Fruit fly (Drosophila melanogaster) whole organism, embryonic: ENCODE measurements around the gene betaGlu.

Experiments used
- Asciz ChIP-seq: fragments of 200-800 bp; sonication (Bioruptor generic); optimal IDR thresholded peaks from 2 replicates; lab custom pipeline; 2017; ENCODE audit warnings: missing biosample characterization, mild to moderate bottlenecking, missing genetic modification characterization, missing genetic modification reagents
- Bdp1 ChIP-seq: fragments of 200-800 bp; sonication (Bioruptor generic); optimal IDR thresholded peaks from 3 replicates; lab custom pipeline; 2016; ENCODE audit warnings: missing biosample characterization, missing genetic modification characterization
- Blimp-1 ChIP-seq: fragments of 200-800 bp; sonication (Bioruptor generic); optimal IDR thresholded peaks from 3 replicates; lab custom pipeline; 2018; ENCODE audit warnings: missing biosample characterization, missing genetic modification characterization, mild to moderate bottlenecking, moderate library complexity, missing genetic modification reagents
- C15 ChIP-seq: fragments of 200-800 bp; sonication (Bioruptor generic); IDR thresholded peaks from 3 replicates; pipeline ENCODE4 v1.3.6; 2022; ENCODE audit warnings: missing biosample characterization, missing genetic modification characterization
- CG10147 ChIP-seq: fragments of 200-800 bp; sonication (Bioruptor generic); optimal IDR thresholded peaks from 2 replicates; lab custom pipeline; 2019; ENCODE audit warnings: missing biosample characterization, mild to moderate bottlenecking, missing genetic modification characterization, moderate library complexity
- CG10654 ChIP-seq: fragments of 200-800 bp; sonication (Bioruptor generic); optimal IDR thresholded peaks from 2 replicates; lab custom pipeline; 2016; ENCODE audit warnings: missing biosample characterization, missing genetic modification characterization
- CG11504 ChIP-seq: fragments of 200-800 bp; sonication (Bioruptor generic); optimal IDR thresholded peaks from 3 replicates; lab custom pipeline; 2019; ENCODE audit warnings: missing biosample characterization, mild to moderate bottlenecking, missing genetic modification characterization, moderate library complexity
- CG12104 ChIP-seq: fragments of 200-800 bp; sonication (Bioruptor generic); optimal IDR thresholded peaks from 3 replicates; lab custom pipeline; 2016; ENCODE audit warnings: missing biosample characterization, missing genetic modification characterization
- CG12299 ChIP-seq: fragments of 200-800 bp; sonication (Bioruptor generic); optimal IDR thresholded peaks from 2 replicates; lab custom pipeline; 2018; ENCODE audit warnings: missing biosample characterization, mild to moderate bottlenecking, missing genetic modification characterization
- CG13424 ChIP-seq: fragments of 200-800 bp; sonication (Bioruptor generic); optimal IDR thresholded peaks from 2 replicates; lab custom pipeline; 2019; ENCODE audit warnings: missing biosample characterization, mild to moderate bottlenecking, missing genetic modification characterization, moderate library complexity
- CG14667 ChIP-seq: fragments of 200-800 bp; sonication (Bioruptor generic); IDR thresholded peaks from 2 replicates; pipeline ENCODE4 v1.3.6; 2022; ENCODE audit warnings: missing biosample characterization, missing genetic modification characterization
- CG16815 ChIP-seq: fragments of 200-800 bp; sonication (Bioruptor generic); optimal IDR thresholded peaks from 3 replicates; lab custom pipeline; 2017; ENCODE audit warnings: missing biosample characterization, mild to moderate bottlenecking, missing genetic modification characterization
- CG17328 ChIP-seq: fragments of 200-800 bp; sonication (Bioruptor generic); IDR thresholded peaks from 2 replicates; pipeline ENCODE4 v1.3.6; 2022; ENCODE audit warnings: missing biosample characterization, missing genetic modification characterization
- CG17361 ChIP-seq: fragments of 200-800 bp; sonication (Bioruptor generic); IDR thresholded peaks from 3 replicates; pipeline ENCODE4 v1.3.6; 2022; ENCODE audit warnings: missing biosample characterization, missing genetic modification characterization
- CG2120 ChIP-seq: fragments of 200-800 bp; sonication (Bioruptor generic); optimal IDR thresholded peaks from 3 replicates; lab custom pipeline; 2016; ENCODE audit warnings: missing biosample characterization, missing genetic modification characterization
- CG2678 ChIP-seq: fragments of 200-800 bp; sonication (Bioruptor generic); optimal IDR thresholded peaks from 3 replicates; lab custom pipeline; 2019; ENCODE audit warnings: missing biosample characterization, mild to moderate bottlenecking, missing genetic modification characterization, moderate library complexity
- CG2889 ChIP-seq: fragments of 200-800 bp; sonication (Bioruptor generic); IDR thresholded peaks from 3 replicates; pipeline ENCODE4 v1.3.6; 2022; ENCODE audit warnings: missing biosample characterization, missing genetic modification characterization
- CG31388 ChIP-seq: fragments of 200-800 bp; sonication (Bioruptor generic); optimal IDR thresholded peaks from 2 replicates; lab custom pipeline; 2016; ENCODE audit warnings: missing biosample characterization, missing genetic modification characterization
- CG3281 ChIP-seq: fragments of 200-800 bp; sonication (Bioruptor generic); optimal IDR thresholded peaks from 3 replicates; lab custom pipeline; 2017; ENCODE audit warnings: missing biosample characterization, mild to moderate bottlenecking, missing genetic modification characterization
- CG3726 ChIP-seq: fragments of 200-800 bp; sonication (Bioruptor generic); IDR thresholded peaks from 3 replicates; pipeline ENCODE4, ENCODE4 v1.3.6; 2022; ENCODE audit warnings: missing biosample characterization, missing genetic modification characterization
- CG6272 ChIP-seq: fragments of 200-800 bp; sonication (Bioruptor generic); IDR thresholded peaks from 2 replicates; pipeline ENCODE4 v1.3.6; 2022; ENCODE audit warnings: missing biosample characterization, missing genetic modification characterization
- CG8359 ChIP-seq: fragments of 200-800 bp; sonication (Bioruptor generic); optimal IDR thresholded peaks from 2 replicates; lab custom pipeline; 2017; ENCODE audit warnings: missing biosample characterization, mild to moderate bottlenecking, missing genetic modification characterization, borderline replicate concordance
- CG8478 ChIP-seq: fragments of >200 bp; optimal IDR thresholded peaks from 2 replicates; lab custom pipeline; 2018
- CG9727 ChIP-seq: fragments of 200-800 bp; sonication (Bioruptor generic); optimal IDR thresholded peaks from 3 replicates; lab custom pipeline; 2017; ENCODE audit warnings: missing biosample characterization, mild to moderate bottlenecking, missing genetic modification characterization
- CG9817 ChIP-seq: fragments of 200-800 bp; sonication (Bioruptor generic); optimal IDR thresholded peaks from 2 replicates; lab custom pipeline; 2018; ENCODE audit warnings: missing biosample characterization, mild to moderate bottlenecking, missing genetic modification characterization, moderate library complexity
- CTCF ChIP-seq: fragments of 200-800 bp; sonication (Bioruptor generic); optimal IDR thresholded peaks from 2 replicates; lab custom pipeline; 2017; ENCODE audit warnings: missing biosample characterization, mild to moderate bottlenecking, missing genetic modification characterization, moderate library complexity
- Doc2 ChIP-seq: fragments of 200-800 bp; sonication (Bioruptor generic); IDR thresholded peaks from 2 replicates; pipeline ENCODE4 v1.3.6; 2022; ENCODE audit warnings: missing biosample characterization, missing genetic modification characterization
- Hr39 ChIP-seq: fragments of >200 bp; optimal IDR thresholded peaks from 2 replicates; lab custom pipeline; 2017
- Hr51 ChIP-seq, 2 experiments: fragments of 200-800 bp; sonication (Bioruptor generic); optimal IDR thresholded peaks; 2 replicates in 1 of 2; 3 replicates in 1 of 2; lab custom pipeline; 2016 to 2018; ENCODE audit warnings: missing biosample characterization in 2 of 2, missing genetic modification characterization in 2 of 2, mild to moderate bottlenecking in 1 of 2, moderate library complexity in 1 of 2
- Max ChIP-seq: fragments of 200-800 bp; sonication (Bioruptor generic); optimal IDR thresholded peaks from 2 replicates; lab custom pipeline; 2016; ENCODE audit warnings: missing biosample characterization, mild to moderate bottlenecking, missing genetic modification characterization
- Med ChIP-seq: fragments of 200-800 bp; sonication (Bioruptor generic); peaks from one replicate; lab custom pipeline; 2016; ENCODE audit warnings: missing biosample characterization, missing genetic modification characterization, mild to moderate bottlenecking, inconsistent platforms, moderate library complexity
- Mes4 ChIP-seq: fragments of 200-800 bp; sonication (Bioruptor generic); optimal IDR thresholded peaks from 2 replicates; lab custom pipeline; 2016; ENCODE audit warnings: missing biosample characterization, missing genetic modification characterization
- Sin3A ChIP-seq: fragments of >200 bp; optimal IDR thresholded peaks from 2 replicates; lab custom pipeline; 2018
- Tbp ChIP-seq: fragments of >200 bp; optimal IDR thresholded peaks from 2 replicates; lab custom pipeline; 2018; ENCODE audit warnings: missing biosample characterization, missing genetic modification characterization
- abd-A ChIP-seq: fragments of 200-800 bp; sonication (Bioruptor generic); optimal IDR thresholded peaks from 3 replicates; lab custom pipeline; 2019; ENCODE audit warnings: missing biosample characterization, mild to moderate bottlenecking, missing genetic modification characterization, moderate library complexity
- bcd ChIP-seq: fragments of 200-800 bp; sonication (Bioruptor generic); optimal IDR thresholded peaks from 2 replicates; lab custom pipeline; 2017; ENCODE audit warnings: missing biosample characterization, mild to moderate bottlenecking, missing genetic modification characterization
- chm ChIP-seq: fragments of 200-800 bp; sonication (Bioruptor generic); IDR thresholded peaks from 2 replicates; pipeline ENCODE4 v1.3.6; 2022; ENCODE audit warnings: missing biosample characterization, missing genetic modification characterization
- dimm ChIP-seq: fragments of 200-800 bp; sonication (Bioruptor generic); IDR thresholded peaks from 2 replicates; pipeline ENCODE4 v1.3.6; 2022; ENCODE audit warnings: missing biosample characterization, missing genetic modification characterization
- disco-r ChIP-seq: fragments of 200-800 bp; sonication (Bioruptor generic); optimal IDR thresholded peaks from 2 replicates; lab custom pipeline; 2016; ENCODE audit warnings: missing biosample characterization, missing genetic modification characterization
- eyg ChIP-seq: fragments of 200-800 bp; sonication (Bioruptor generic); optimal IDR thresholded peaks from 3 replicates; lab custom pipeline; 2016; ENCODE audit warnings: missing biosample characterization, missing genetic modification characterization
- grn ChIP-seq: fragments of 200-800 bp; sonication (Bioruptor generic); optimal IDR thresholded peaks from 3 replicates; lab custom pipeline; 2017; ENCODE audit warnings: missing biosample characterization, missing genetic modification characterization
- kay ChIP-seq: fragments of 200-800 bp; sonication (Bioruptor generic); optimal IDR thresholded peaks from 2 replicates; lab custom pipeline; 2016; ENCODE audit warnings: missing biosample characterization, missing genetic modification characterization
- ken ChIP-seq: fragments of 200-800 bp; sonication (Bioruptor generic); IDR thresholded peaks from 3 replicates; pipeline ENCODE4 v1.3.6; 2022; ENCODE audit warnings: missing biosample characterization, missing genetic modification characterization
- klu ChIP-seq: fragments of 200-800 bp; sonication (Bioruptor generic); IDR thresholded peaks from 2 replicates; pipeline ENCODE4 v1.3.6; 2022; ENCODE audit warnings: missing biosample characterization, missing genetic modification characterization
- p53 ChIP-seq: fragments of 200-800 bp; sonication (Bioruptor generic); optimal IDR thresholded peaks from 2 replicates; lab custom pipeline; 2016; ENCODE audit warnings: missing biosample characterization, missing genetic modification characterization
- slp2 ChIP-seq: fragments of 200-800 bp; sonication (Bioruptor generic); optimal IDR thresholded peaks from 2 replicates; lab custom pipeline; 2016; ENCODE audit warnings: missing biosample characterization, missing genetic modification characterization
- tgo ChIP-seq: fragments of 200-800 bp; sonication (Bioruptor generic); IDR thresholded peaks from 3 replicates; pipeline ENCODE4 v1.3.6; 2022; ENCODE audit warnings: missing biosample characterization, missing genetic modification characterization
- toy ChIP-seq: fragments of 200-800 bp; sonication (Bioruptor generic); IDR thresholded peaks from 2 replicates; pipeline ENCODE4 v1.3.6; 2022; ENCODE audit warnings: missing biosample characterization, missing genetic modification characterization
- trh ChIP-seq: fragments of 200-800 bp; sonication (Bioruptor generic); optimal IDR thresholded peaks from 2 replicates; lab custom pipeline; 2016; ENCODE audit warnings: missing biosample characterization, missing genetic modification characterization
- tx ChIP-seq: fragments of 200-800 bp; sonication (Bioruptor generic); optimal IDR thresholded peaks from 2 replicates; lab custom pipeline; 2016; ENCODE audit warnings: missing biosample characterization, missing genetic modification characterization
- vnd ChIP-seq: fragments of 200-800 bp; sonication (Bioruptor generic); IDR thresholded peaks from 3 replicates; pipeline ENCODE4 v1.3.6; 2022; ENCODE audit warnings: missing biosample characterization, missing genetic modification characterization; ENCODE audit not compliant: partially characterized antibody
- zfh2 ChIP-seq: fragments of 200-800 bp; sonication (Bioruptor generic); optimal IDR thresholded peaks from 2 replicates; lab custom pipeline; 2016; ENCODE audit warnings: missing biosample characterization, missing genetic modification characterization

Gene betaGlu

DNA sequence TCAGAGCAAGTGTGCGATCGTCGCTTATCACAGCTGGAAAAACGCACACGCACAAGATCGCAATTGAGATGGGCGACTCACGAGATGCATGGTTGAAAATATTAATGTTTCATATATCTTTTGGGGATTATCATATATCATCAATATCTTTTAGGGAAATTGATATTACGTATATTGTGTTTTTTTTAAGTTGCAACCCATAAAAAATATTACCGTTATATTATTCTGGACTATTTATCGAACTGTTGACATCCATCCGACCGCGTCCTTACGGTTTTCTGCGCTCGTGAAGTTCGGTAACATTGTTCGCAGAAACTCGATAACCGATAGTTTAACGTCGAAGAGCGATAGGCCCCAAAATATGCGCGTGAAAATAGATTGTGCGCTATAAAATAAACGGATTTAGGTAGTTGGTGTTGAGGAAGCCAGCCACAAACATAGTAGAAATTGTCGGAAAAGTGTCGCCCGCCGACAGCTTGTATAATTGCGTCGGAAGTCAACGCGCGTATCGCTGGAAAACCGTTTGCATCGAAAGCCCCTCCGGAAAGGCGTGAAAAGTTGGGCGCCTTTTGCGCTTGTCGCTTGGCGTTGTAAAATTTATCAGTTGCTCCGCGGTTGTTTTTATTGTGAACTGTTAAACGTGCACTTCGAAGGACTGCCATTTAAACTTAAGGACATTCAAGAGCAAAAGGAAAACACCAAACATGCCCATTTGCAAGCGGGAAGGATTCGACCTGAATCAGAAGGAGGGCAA, 22.2 kb upstream of the betaGlu start, which contains the start of the genes Mccc1 and Acf (continued):
- TF ChIP-seq CG2678 (tag; lab: Kevin White, UChicago) (no peak), abd-A (tag; lab: Kevin White, UChicago) (no peak), trh (no peak), CG8359 (GFP tag; lab: Kevin White, UChicago) (no peak), CG12299 (tag; lab: Kevin White, UChicago) (no peak), CG11504 (tag; lab: Kevin White, UChicago) (no peak), grn (GFP tag; lab: Kevin White, UChicago) (no peak), ken (GFP tag; lab: Robert Waterston, UW) (peak; percentile 20; the same call in 1 of the 3 replicates), Mes4 (GFP tag; lab: Kevin White, UChicago) (peak; percentile 2), Sin3A (lab: Kevin White, UChicago) (peak; percentile 61), zfh2 (GFP tag; lab: Kevin White, UChicago) (peak; percentile 61), CG17361 (GFP tag; lab: Robert Waterston, UW) (peak; percentile 91; the same call in 2 of the 3 replicates), CG13424 (tag; lab: Kevin White, UChicago) (no peak), Blimp-1 (GFP tag; lab: Kevin White, UChicago) (no peak), tx (GFP tag; lab: Kevin White, UChicago) (no peak), tgo (GFP tag; lab: Robert Waterston, UW) (peak; percentile 46; the same call in 1 of the 3 replicates), eyg (GFP tag; lab: Kevin White, UChicago) (no peak), Tbp (GFP tag; lab: Kevin White, UChicago) (no peak), C15 (no peak), CG31388 (GFP tag; lab: Kevin White, UChicago) (no peak), Bdp1 (GFP tag; lab: Kevin White, UChicago) (no peak), Doc2 (no peak), disco-r (GFP tag; lab: Kevin White, UChicago) (no peak), CG8478 (lab: Kevin White, UChicago) (no peak), CG17328 (GFP tag; lab: Robert Waterston, UW) (0 out of 2 replicates have a peak, but pooled peaks have one; percentile 13), dimm (no peak), CG10654 (GFP tag; lab: Kevin White, UChicago) (no peak), Max (GFP tag; lab: Kevin White, UChicago) (peak; percentile 61), CG2120 (GFP tag; lab: Kevin White, UChicago) (peak; percentile 68), CG16815 (no peak), toy (GFP tag; lab: Robert Waterston, UW) (no peak), CG12104 (GFP tag; lab: Kevin White, UChicago) (no peak), chm (GFP tag; lab: Robert Waterston, UW) (no peak), CG6272 (GFP tag; lab: Robert Waterston, UW) (no peak), CG3726 (GFP tag; lab: Robert Waterston, UW) (no peak), bcd (no peak), CG9727 (GFP tag; lab: Kevin White, UChicago) (no peak), Asciz (GFP tag; lab: Kevin White, UChicago) (no peak), slp2 (no peak), kay (GFP tag; lab: Kevin White, UChicago) (peak; percentile 11), p53 (GFP tag; lab: Kevin White, UChicago) (no peak), Med (GFP tag; lab: Kevin White, UChicago) (peak; percentile 86), CTCF (GFP tag; lab: Kevin White, UChicago) (no peak), CG3281 (no peak), CG14667 (no peak), vnd (GFP tag; lab: Robert Waterston, UW) (peak; percentile 51), CG10147 (GFP tag; lab: Kevin White, UChicago) (no peak), Hr51 (GFP tag; optimal IDR thresholded peaks at IDR 0.05; lab: Kevin White, UChicago) (no peak), klu (GFP tag; lab: Robert Waterston, UW) (no peak), Hr39 (lab: Kevin White, UChicago) (no peak), CG2889 (GFP tag; lab: Robert Waterston, UW) (no peak), CG9817 (tag; lab: Kevin White, UChicago) (peak; percentile 34)
